Worm (Caenorhabditis elegans): ENCODE data around the gene R07E3.7.

Gene R07E3.7

DNA sequence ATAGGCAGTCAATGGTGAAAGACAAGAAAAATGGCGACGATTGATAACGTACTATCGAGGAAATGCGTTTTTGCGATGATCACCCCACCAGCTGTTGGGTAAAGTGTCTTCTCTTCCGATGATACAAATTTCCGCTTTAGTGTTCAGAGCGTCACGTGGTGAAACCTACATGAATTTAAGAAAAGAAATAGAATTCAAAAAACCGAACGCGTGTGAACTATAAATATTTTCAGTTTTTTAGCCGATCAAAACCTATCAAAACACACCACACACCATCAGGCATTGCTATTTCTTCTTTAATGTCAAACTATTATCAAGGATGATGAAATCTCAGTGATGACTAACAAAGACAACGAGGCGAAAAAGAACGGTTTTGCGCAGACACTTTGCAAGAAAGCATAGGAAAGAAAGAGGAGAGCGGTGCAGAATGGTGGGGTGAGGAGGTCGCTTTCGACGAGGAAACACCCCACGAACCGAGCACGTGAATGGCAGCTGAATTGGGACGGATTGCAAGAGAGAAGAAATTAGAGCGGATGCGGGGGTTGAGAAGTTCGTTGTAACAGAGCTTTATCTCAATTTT is 23.4 kb downstream of the R07E3.7 start:
- TF ChIP-seq syd-9 (tag; optimal IDR thresholded peaks at IDR 0.05) (peak; percentile 10), unc-42 (tag; optimal IDR thresholded peaks at IDR 0.05) (peak; percentile 39), ceh-34 (tag; optimal IDR thresholded peaks at IDR 0.05) (peak; percentile 0), unc-86 (tag; optimal IDR thresholded peaks at IDR 0.05) (no peak), hlh-8 (tag; optimal IDR thresholded peaks at IDR 0.05) (no peak), tbx-2 (tag; optimal IDR thresholded peaks at IDR 0.05) (peak; percentile 20), unc-55 (GFP tag; optimal IDR thresholded peaks at IDR 0.05) (peak; percentile 25), pha-2 (tag; optimal IDR thresholded peaks at IDR 0.05) (no peak), rnt-1 (tag; optimal IDR thresholded peaks at IDR 0.05) (peak; percentile 24), ceh-24 (tag; optimal IDR thresholded peaks at IDR 0.05) (no peak), tbx-7 (tag; optimal IDR thresholded peaks at IDR 0.05) (no peak), ets-4 (tag; optimal IDR thresholded peaks at IDR 0.05) (no peak), ceh-18 (tag; optimal IDR thresholded peaks at IDR 0.05) (peak; percentile 5), lin-11 (tag; optimal IDR thresholded peaks at IDR 0.05) (no peak), K09A11.1 (tag; optimal IDR thresholded peaks at IDR 0.05; ENCODE audit: insufficient read depth) (no peak), ceh-31 (tag; optimal IDR thresholded peaks at IDR 0.05) (peak; percentile 41), pax-1 (tag; optimal IDR thresholded peaks at IDR 0.05) (no peak), nhr-232 (tag; optimal IDR thresholded peaks at IDR 0.05) (no peak)

- TF ChIP-seq tbx-7 (tag; optimal IDR thresholded peaks at IDR 0.05): no peak
- no peak for TF ChIP-seq hlh-13 (GFP tag; optimal IDR thresholded peaks at IDR 0.05)
- TF ChIP-seq tbx-2 (tag; optimal IDR thresholded peaks at IDR 0.05): no peak
- TF ChIP-seq unc-55 (GFP tag; optimal IDR thresholded peaks at IDR 0.05): no peak
- TF ChIP-seq C38D4.7 (GFP tag; optimal IDR thresholded peaks at IDR 0.05): no peak
- TF ChIP-seq Y22D7AL.16 (tag; optimal IDR thresholded peaks at IDR 0.05): no peak
Observed at ce11 chrX:10327323-10328022, 28.1 kb downstream of the R07E3.7 start, which contains the start of gene acl-5. TSS of gene acl-5 (minus strand) at chrX:10327456.

DNA sequence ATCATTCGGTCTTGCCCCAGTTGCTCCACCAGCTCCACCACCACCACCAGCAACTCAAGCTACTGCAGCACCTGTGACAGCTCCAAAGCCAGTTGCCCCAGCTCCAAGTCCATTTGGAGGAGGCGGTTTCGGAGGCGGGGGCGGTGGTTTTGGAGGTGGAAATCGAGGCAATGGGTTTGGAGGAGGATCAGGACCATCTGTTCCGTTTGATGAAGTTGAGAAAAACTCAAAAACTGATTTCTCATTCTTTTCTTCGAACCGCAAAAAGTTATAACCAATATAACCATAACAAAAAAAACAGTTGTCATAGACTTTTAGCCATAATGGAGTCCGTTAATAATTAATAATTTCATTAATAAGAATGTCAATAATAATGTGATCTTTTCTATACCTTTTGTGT is 34.1 kb downstream of the R07E3.7 start:
- no peak for TF ChIP-seq elt-4 (tag; optimal IDR thresholded peaks at IDR 0.05)
- no peak for TF ChIP-seq gmeb-2 (tag; optimal IDR thresholded peaks at IDR 0.05)
- no peak for TF ChIP-seq ceh-9 (tag; optimal IDR thresholded peaks at IDR 0.05)
- TF ChIP-seq ahr-1 (tag; optimal IDR thresholded peaks at IDR 0.05): no peak
- no peak for TF ChIP-seq ztf-16 (tag; optimal IDR thresholded peaks at IDR 0.05)
- TF ChIP-seq tbx-2 (tag; optimal IDR thresholded peaks at IDR 0.05): no peak
- no peak for TF ChIP-seq K02D7.2 (tag; optimal IDR thresholded peaks at IDR 0.05)
- no peak for TF ChIP-seq ceh-34 (tag; optimal IDR thresholded peaks at IDR 0.05)
- TF ChIP-seq ceh-19 (GFP tag; optimal IDR thresholded peaks at IDR 0.05): no peak

DNA sequence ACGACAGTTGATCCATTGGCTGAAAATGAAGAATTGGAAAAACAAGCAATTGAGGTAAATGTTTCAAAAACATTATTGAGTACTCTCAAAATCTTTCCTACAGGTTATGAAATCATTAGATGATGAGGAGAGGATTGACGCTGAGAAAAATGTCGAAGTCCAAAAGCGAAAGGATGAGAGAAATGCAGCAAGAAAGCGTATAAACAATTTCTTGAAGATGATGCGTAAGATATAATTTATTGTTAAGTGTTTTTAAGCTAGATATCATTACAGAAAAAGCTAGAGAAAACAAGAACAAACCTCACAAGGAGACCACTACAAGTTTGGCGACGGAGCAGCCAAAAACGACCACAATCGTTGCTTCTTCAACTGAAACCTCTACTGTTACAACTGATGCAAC is 35.9 kb downstream of the R07E3.7 start:
- TF ChIP-seq ztf-16 (tag; optimal IDR thresholded peaks at IDR 0.05) (no peak), hlh-13 (GFP tag; optimal IDR thresholded peaks at IDR 0.05) (no peak), ceh-30 (tag; optimal IDR thresholded peaks at IDR 0.05) (no peak), nhr-11 (tag; optimal IDR thresholded peaks at IDR 0.05) (no peak), ceh-22 (tag; optimal IDR thresholded peaks at IDR 0.05) (no peak), lin-11 (tag; optimal IDR thresholded peaks at IDR 0.05) (no peak), ceh-34 (tag; optimal IDR thresholded peaks at IDR 0.05) (no peak), C08G9.2 (tag; optimal IDR thresholded peaks at IDR 0.05) (no peak)

- TF ChIP-seq ceh-45 (GFP tag; IDR thresholded peaks at IDR 0.05) (no peak), ama-1 (optimal IDR thresholded peaks at IDR 0.05) (no peak), pros-1 (tag; optimal IDR thresholded peaks at IDR 0.05) (no peak), F13H6.1 (tag; optimal IDR thresholded peaks at IDR 0.05) (no peak), ceh-30 (tag; optimal IDR thresholded peaks at IDR 0.05) (no peak), ceh-2 (tag; optimal IDR thresholded peaks at IDR 0.05) (no peak), zip-5 (tag; optimal IDR thresholded peaks at IDR 0.05) (no peak), tbx-7 (tag; optimal IDR thresholded peaks at IDR 0.05) (no peak), ceh-22 (tag; optimal IDR thresholded peaks at IDR 0.05) (no peak), unc-55 (GFP tag; optimal IDR thresholded peaks at IDR 0.05) (no peak)
Observed at ce11 chrX:10318437-10318836, 37.1 kb downstream of the R07E3.7 start.
